Worm (Caenorhabditis elegans) whole organism, early embryonic: ENCODE measurements around the gene B0001.4.

Experiments used
- B0310.2 ChIP-seq: sonication (generic microtip); optimal IDR thresholded peaks from 2 replicates; lab custom pipeline; 2016; ENCODE audit warnings: mild to moderate bottlenecking, missing genetic modification characterization, missing compliant biosample characterization
- F13C5.2 ChIP-seq: sonication (generic microtip); optimal IDR thresholded peaks from 2 replicates; lab custom pipeline; 2017; ENCODE audit warnings: mild to moderate bottlenecking, missing genetic modification characterization, inconsistent platforms, missing compliant biosample characterization
- aly-1 ChIP-seq: sonication (generic microtip); optimal IDR thresholded peaks from 2 replicates; lab custom pipeline; 2016; ENCODE audit warnings: missing genetic modification characterization, missing compliant biosample characterization
- ama-1 ChIP-seq: fragments of 150-350 bp; optimal IDR thresholded peaks from 2 replicates; lab custom pipeline; 2014
- ceh-13 ChIP-seq: fragments of 200-800 bp; sonication (Bioruptor generic); optimal IDR thresholded peaks from 2 replicates; lab custom pipeline; 2018; ENCODE audit warnings: mild to moderate bottlenecking, missing genetic modification characterization, missing compliant biosample characterization
- ceh-36 ChIP-seq: sonication (generic microtip); optimal IDR thresholded peaks from 2 replicates; lab custom pipeline; 2016; ENCODE audit warnings: missing genetic modification characterization, inconsistent platforms, missing compliant biosample characterization
- ets-7 ChIP-seq: sonication (generic microtip); optimal IDR thresholded peaks from 2 replicates; lab custom pipeline; 2016; ENCODE audit warnings: missing genotype, missing genetic modification characterization, missing compliant biosample characterization
- flt-1 ChIP-seq: fragments of 200-800 bp; sonication (Bioruptor generic); IDR thresholded peaks from 2 replicates; pipeline ENCODE4 v1.3.6; 2022; ENCODE audit warnings: missing genetic modification characterization, missing compliant biosample characterization
- hmbx-1 ChIP-seq: sonication (generic microtip); optimal IDR thresholded peaks from 2 replicates; lab custom pipeline; 2016; ENCODE audit warnings: mild to moderate bottlenecking, missing genetic modification characterization, missing compliant biosample characterization
- hmg-4 ChIP-seq: fragments of 200-800 bp; sonication (Bioruptor generic); optimal IDR thresholded peaks from 2 replicates; lab custom pipeline; 2018; ENCODE audit warnings: mild to moderate bottlenecking, missing genetic modification characterization, missing compliant biosample characterization
- hnd-1 ChIP-seq: sonication (generic microtip); optimal IDR thresholded peaks from 2 replicates; lab custom pipeline; 2016; ENCODE audit warnings: missing genetic modification characterization, missing compliant biosample characterization
- pes-1 ChIP-seq: fragments of 200-800 bp; sonication (Bioruptor generic); IDR thresholded peaks from 2 replicates; pipeline ENCODE4 v1.3.6; 2022; ENCODE audit warnings: missing genetic modification reagents, missing genetic modification characterization, missing compliant biosample characterization
- scrt-1 ChIP-seq: fragments of 200-800 bp; sonication (Bioruptor generic); IDR thresholded peaks from 2 replicates; pipeline ENCODE4 v1.3.6; 2022; ENCODE audit warnings: missing genetic modification characterization, missing compliant biosample characterization
- sea-1 ChIP-seq: fragments of 200-800 bp; sonication (Bioruptor generic); conservative IDR thresholded peaks from 2 replicates; pipeline ENCODE4 v1.3.6; 2022; ENCODE audit warnings: missing genetic modification characterization, missing compliant biosample characterization
- tbx-11 ChIP-seq: fragments of 200-800 bp; sonication (Bioruptor generic); IDR thresholded peaks from 2 replicates; pipeline ENCODE4 v1.3.6; 2022; ENCODE audit warnings: missing genetic modification characterization, missing compliant biosample characterization
- tbx-37 ChIP-seq: fragments of 200-800 bp; sonication (Bioruptor generic); conservative IDR thresholded peaks from 2 replicates; pipeline ENCODE4 v1.3.6; 2022; ENCODE audit warnings: missing genetic modification reagents, missing genetic modification characterization, missing compliant biosample characterization
- tra-4 ChIP-seq: sonication (generic microtip); optimal IDR thresholded peaks from 2 replicates; lab custom pipeline; 2017; ENCODE audit warnings: missing genetic modification characterization, missing compliant biosample characterization

The B0001.4 gene

ce11 chrIV:12156642-12157233 lies 18.7 kb upstream of the B0001.4 start, which contains the start of gene eri-12:
Gene eri-12, plus strand, starts transcription at chrIV:12156838.
- no peak for TF ChIP-seq aly-1 (tag; lab: Kevin White, UChicago)
- TF ChIP-seq tbx-11 (GFP tag; lab: Robert Waterston, UW): no peak

- TF ChIP-seq flt-1 (GFP tag; lab: Robert Waterston, UW) (peak; percentile 29; the same call in 1 of the 2 replicates), tbx-11 (GFP tag; lab: Robert Waterston, UW) (0 out of 2 replicates have a peak, but pooled peaks have one; percentile 32), pes-1 (GFP tag; lab: Robert Waterston, UW) (peak; percentile 52; the same call in 1 of the 2 replicates)
Measured at ce11 chrIV:12155819-12156218, 17.8 kb upstream of the B0001.4 start.

ce11 chrIV:12154195-12154677 lies 16.2 kb upstream of the B0001.4 start, which contains the start of gene B0001.7:
Gene B0001.7, minus strand, starts transcription at chrIV:12154245.
- no peak for TF ChIP-seq hmbx-1 (tag; lab: Kevin White, UChicago)
- TF ChIP-seq ama-1: no peak
- no peak for TF ChIP-seq F13C5.2 (tag; lab: Kevin White, UChicago)
- no peak for TF ChIP-seq hnd-1 (tag; lab: Kevin White, UChicago)
- no peak for TF ChIP-seq pes-1 (GFP tag; lab: Robert Waterston, UW)
- TF ChIP-seq ceh-36: no peak
- no peak for TF ChIP-seq aly-1 (tag; lab: Kevin White, UChicago)
- TF ChIP-seq scrt-1 (GFP tag; lab: Robert Waterston, UW): no peak
- TF ChIP-seq hmg-4 (GFP tag; lab: Kevin White, UChicago): no peak
- TF ChIP-seq tbx-37 (GFP tag; lab: Robert Waterston, UW): no peak
- no peak for TF ChIP-seq B0310.2 (tag; lab: Kevin White, UChicago)
- no peak for TF ChIP-seq ceh-13
- no peak for TF ChIP-seq sea-1
- TF ChIP-seq tbx-11 (GFP tag; lab: Robert Waterston, UW): no peak
- TF ChIP-seq tra-4 (tag; lab: Kevin White, UChicago): no peak
- TF ChIP-seq flt-1 (GFP tag; lab: Robert Waterston, UW): no peak
- TF ChIP-seq ets-7 (tag; lab: Kevin White, UChicago): no peak

DNA sequence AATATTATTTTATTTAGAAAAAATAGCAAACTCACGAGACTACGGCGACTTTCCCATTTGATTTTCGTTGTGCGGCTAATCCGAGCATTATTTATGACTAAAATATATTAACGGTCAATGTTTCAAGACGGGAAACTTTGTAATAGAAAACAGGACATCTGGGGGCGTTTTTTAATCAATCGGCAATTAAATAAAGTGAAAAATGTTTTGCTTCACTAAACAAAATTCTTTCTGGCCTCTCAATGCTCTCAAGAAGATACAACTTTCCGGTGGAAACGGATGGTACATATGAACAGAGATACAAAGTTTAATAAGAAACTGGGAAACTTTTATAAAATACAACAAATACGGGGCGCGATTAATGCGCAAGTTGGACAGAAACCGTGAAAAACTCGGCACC lies 12.9 kb upstream of the B0001.4 start, which contains the start of gene B0001.2:
B0001.2 (minus strand) TSS at position 101 of the 400 bp plus-strand sequence.
- TF ChIP-seq scrt-1 (GFP tag; lab: Robert Waterston, UW) (no peak), sea-1 (no peak), hmg-4 (GFP tag; lab: Kevin White, UChicago) (no peak), ama-1 (no peak), aly-1 (tag; lab: Kevin White, UChicago) (no peak), flt-1 (GFP tag; lab: Robert Waterston, UW) (no peak), F13C5.2 (tag; lab: Kevin White, UChicago) (no peak), ceh-36 (no peak)

DNA sequence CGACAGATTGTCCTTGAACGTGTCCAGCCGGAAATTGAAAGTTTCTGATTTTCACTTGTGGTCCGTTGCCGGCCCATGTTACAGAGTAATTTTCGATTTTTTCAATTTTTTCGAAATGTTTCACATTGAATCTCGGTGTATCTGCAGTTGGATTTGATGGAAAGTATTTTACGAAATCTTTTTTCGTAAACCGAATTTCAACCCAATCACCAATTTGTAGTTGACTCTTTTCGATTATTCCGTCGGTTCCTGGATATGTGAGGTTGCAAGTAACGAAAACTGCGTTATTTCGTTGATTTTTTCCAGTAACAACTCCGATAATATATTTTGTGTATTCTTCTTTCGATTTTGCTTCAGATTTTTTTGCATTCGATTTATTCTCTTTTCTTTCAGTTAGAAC lies 11.6 kb upstream of the B0001.4 start:
- TF ChIP-seq tbx-11 (GFP tag; lab: Robert Waterston, UW): no peak

- TF ChIP-seq tbx-11 (GFP tag; lab: Robert Waterston, UW) (no peak), flt-1 (GFP tag; lab: Robert Waterston, UW) (no peak), pes-1 (GFP tag; lab: Robert Waterston, UW) (no peak), aly-1 (tag; lab: Kevin White, UChicago) (no peak), ets-7 (tag; lab: Kevin White, UChicago) (no peak), ama-1 (no peak), hnd-1 (tag; lab: Kevin White, UChicago) (no peak), tbx-37 (GFP tag; lab: Robert Waterston, UW) (no peak), scrt-1 (GFP tag; lab: Robert Waterston, UW) (no peak), B0310.2 (tag; lab: Kevin White, UChicago) (no peak), ceh-36 (no peak), F13C5.2 (tag; lab: Kevin White, UChicago) (no peak), hmbx-1 (tag; lab: Kevin White, UChicago) (no peak), tra-4 (tag; lab: Kevin White, UChicago) (no peak), hmg-4 (GFP tag; lab: Kevin White, UChicago) (no peak)
Measured at ce11 chrIV:12145681-12146080, 7.7 kb upstream of the B0001.4 start, which contains the start of gene B0001.3. Gene B0001.3, minus strand, starts transcription at chrIV:12145735.

DNA sequence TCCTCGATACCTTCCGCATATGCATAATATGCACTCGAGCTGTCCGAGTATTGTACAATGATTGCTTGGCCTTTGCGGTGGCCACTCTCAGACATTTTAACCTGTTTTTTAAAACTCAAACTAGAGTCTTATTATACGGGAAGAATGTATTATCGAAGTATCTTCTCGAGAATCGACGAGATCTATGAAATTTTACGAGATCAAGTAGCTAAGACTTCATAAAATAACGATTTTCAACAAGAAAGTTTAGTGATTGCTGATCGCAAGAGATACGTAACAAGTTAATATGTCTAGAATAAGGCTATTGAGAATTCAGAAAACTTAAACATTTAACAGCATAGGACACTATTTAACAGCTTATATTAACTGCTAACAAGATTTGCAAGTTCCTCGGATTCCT lies 5.2 kb upstream of the B0001.4 start, which contains the start of gene B0001.5:
B0001.5 (minus strand) TSS at position 101 of the 400 bp plus-strand sequence.
- TF ChIP-seq tra-4 (tag; lab: Kevin White, UChicago) (no peak), ceh-13 (no peak), F13C5.2 (tag; lab: Kevin White, UChicago) (no peak), hmbx-1 (tag; lab: Kevin White, UChicago) (no peak), ama-1 (no peak), pes-1 (GFP tag; lab: Robert Waterston, UW) (no peak), sea-1 (no peak), ets-7 (tag; lab: Kevin White, UChicago) (no peak), hnd-1 (tag; lab: Kevin White, UChicago) (no peak), aly-1 (tag; lab: Kevin White, UChicago) (no peak), ceh-36 (no peak), flt-1 (GFP tag; lab: Robert Waterston, UW) (no peak), B0310.2 (tag; lab: Kevin White, UChicago) (no peak), tbx-11 (GFP tag; lab: Robert Waterston, UW) (no peak), hmg-4 (GFP tag; lab: Kevin White, UChicago) (no peak)

- TF ChIP-seq scrt-1 (GFP tag; lab: Robert Waterston, UW) (no peak), pes-1 (GFP tag; lab: Robert Waterston, UW) (no peak)
Measured at ce11 chrIV:12140959-12141358, 3.0 kb upstream of the B0001.4 start, which contains the start of gene B0001.8. Gene B0001.8, minus strand, starts transcription at chrIV:12141059.
